Fruit fly (Drosophila melanogaster): Measurements from ENCODE around the gene Pfdn6.

Pfdn6 gene

DNA sequence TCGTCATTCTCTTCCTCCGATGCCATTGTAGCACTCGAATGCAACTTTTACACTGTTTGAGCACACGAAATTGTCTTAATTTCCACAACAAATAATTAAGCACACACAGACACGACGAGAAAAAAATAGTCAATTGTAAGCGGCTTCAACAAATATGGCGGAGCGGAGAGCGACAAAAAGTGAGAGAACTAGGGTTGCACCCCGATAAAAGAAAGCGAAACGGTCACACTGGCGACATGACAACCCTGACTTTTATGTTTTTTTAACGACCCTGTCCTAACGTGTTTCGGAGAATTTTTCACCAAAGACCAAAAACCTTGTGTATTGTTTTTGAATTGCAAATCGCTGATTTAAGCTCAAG lies 13.4 kb upstream of the Pfdn6 start, which contains the start of the genes Mi-2 and Prp3 (continued):
- TF ChIP-seq Mad (GFP tag; optimal IDR thresholded peaks at IDR 0.05) (peak; percentile 32), slou (GFP tag; optimal IDR thresholded peaks at IDR 0.05) (no peak), ap (GFP tag; IDR thresholded peaks at IDR 0.05) (no peak), CTCF (GFP tag; optimal IDR thresholded peaks at IDR 0.05) (peak; percentile 28), CG10543 (GFP tag; optimal IDR thresholded peaks at IDR 0.05) (no peak), CG16863 (GFP tag; optimal IDR thresholded peaks at IDR 0.05) (no peak), CG1529 (GFP tag; optimal IDR thresholded peaks at IDR 0.05) (no peak), CG17568 (GFP tag; optimal IDR thresholded peaks at IDR 0.05) (no peak), h (optimal IDR thresholded peaks at IDR 0.05) (no peak), hth (optimal IDR thresholded peaks at IDR 0.05) (no peak), CG2712 (tag; optimal IDR thresholded peaks at IDR 0.05) (peak; percentile 36), mld (GFP tag; IDR thresholded peaks at IDR 0.05; ENCODE audit: partially characterized antibody) (no peak), da (GFP tag; optimal IDR thresholded peaks at IDR 0.05) (no peak), slbo (GFP tag; IDR thresholded peaks at IDR 0.05) (peak; percentile 23; the same call in 1 of the 2 replicates), dati (GFP tag; IDR thresholded peaks at IDR 0.05) (no peak), CG14860 (GFP tag; IDR thresholded peaks at IDR 0.05; ENCODE audit: partially characterized antibody) (no peak), CG17359 (tag; optimal IDR thresholded peaks at IDR 0.05) (no peak), CG17802 (tag; optimal IDR thresholded peaks at IDR 0.05) (no peak), ranshi (GFP tag; IDR thresholded peaks at IDR 0.05) (no peak), CG9876 (GFP tag; optimal IDR thresholded peaks at IDR 0.05) (no peak), pan (optimal IDR thresholded peaks at IDR 0.05) (no peak), pan (GFP tag; optimal IDR thresholded peaks at IDR 0.05 in 1 of 2, IDR thresholded peaks at IDR 0.05 in 1 of 2) (no peak), Rfx (GFP tag; IDR thresholded peaks at IDR 0.05) (peak; percentile 65), CG31224 (GFP tag; IDR thresholded peaks at IDR 0.05) (no peak), Blimp-1 (GFP tag; optimal IDR thresholded peaks at IDR 0.05) (no peak), lbe (GFP tag; optimal IDR thresholded peaks at IDR 0.05) (no peak), CG15696 (tag; optimal IDR thresholded peaks at IDR 0.05) (no peak), Dip3 (GFP tag; optimal IDR thresholded peaks at IDR 0.05) (no peak), CG7357 (GFP tag; IDR thresholded peaks at IDR 0.05) (no peak), br (optimal IDR thresholded peaks at IDR 0.05) (no peak), MBD-R2 (GFP tag; IDR thresholded peaks at IDR 0.05) (peak; percentile 94), MTF-1 (GFP tag; optimal IDR thresholded peaks at IDR 0.05; ENCODE audit: borderline replicate concordance) (no peak), Scr (GFP tag; IDR thresholded peaks at IDR 0.05; ENCODE audit: partially characterized antibody) (peak; percentile 14; the same call in 1 of the 2 replicates), CG12769 (tag; optimal IDR thresholded peaks at IDR 0.05) (no peak), jing (GFP tag; optimal IDR thresholded peaks at IDR 0.05) (no peak), GATAe (GFP tag; conservative IDR thresholded peaks at IDR 0.05) (no peak), CG9797 (GFP tag; optimal IDR thresholded peaks at IDR 0.05) (peak; percentile 86), bbx (GFP tag; IDR thresholded peaks at IDR 0.05; ENCODE audit: partially characterized antibody) (0 out of 2 replicates have a peak, but pooled peaks have one; percentile 15), CG6791 (GFP tag; IDR thresholded peaks at IDR 0.05; ENCODE audit: partially characterized antibody) (peak; percentile 54; the same call in 2 of the 3 replicates), hbn (GFP tag; IDR thresholded peaks at IDR 0.05; ENCODE audit: partially characterized antibody) (no peak), cato (GFP tag; optimal IDR thresholded peaks at IDR 0.05; ENCODE audit: borderline replicate concordance) (no peak), usp (GFP tag; optimal IDR thresholded peaks at IDR 0.05) (no peak), Doc2 (GFP tag; IDR thresholded peaks at IDR 0.05) (no peak), CG11456 (GFP tag; IDR thresholded peaks at IDR 0.05) (no peak), zfh2 (GFP tag; optimal IDR thresholded peaks at IDR 0.05) (no peak), slp2 (GFP tag; optimal IDR thresholded peaks at IDR 0.05) (no peak), CG13894 (tag; optimal IDR thresholded peaks at IDR 0.05) (no peak), Side (GFP tag; optimal IDR thresholded peaks at IDR 0.05) (no peak), grau (tag; optimal IDR thresholded peaks at IDR 0.05) (no peak), Nf-YB (GFP tag; optimal IDR thresholded peaks at IDR 0.05) (no peak), NfI (GFP tag; optimal IDR thresholded peaks at IDR 0.05) (no peak), Bdp1 (GFP tag; optimal IDR thresholded peaks at IDR 0.05) (no peak), nau (GFP tag; optimal IDR thresholded peaks at IDR 0.05) (no peak)

Measured in whole organism, embryonic.